Fruit fly (Drosophila melanogaster): Measurements from ENCODE around the gene Spn.

Spn gene

dm6 chr3L:2552844-2553839, 950 bp downstream of the Spn start:
- no peak for TF ChIP-seq lov (optimal IDR thresholded peaks at IDR 0.05)
- TF ChIP-seq lov (GFP tag; IDR thresholded peaks at IDR 0.05): no peak
- peak; percentile 26 for TF ChIP-seq Med (GFP tag)
- peak; percentile 24 for TF ChIP-seq CG15479 (GFP tag; optimal IDR thresholded peaks at IDR 0.05)
- TF ChIP-seq sens (GFP tag): peak; percentile 27
- TF ChIP-seq CG1832 (GFP tag; optimal IDR thresholded peaks at IDR 0.05): peak; percentile 64
- TF ChIP-seq sens-2 (GFP tag; IDR thresholded peaks at IDR 0.05): 0 out of 2 replicates have a peak, but pooled peaks have one; percentile 0
- no peak for TF ChIP-seq Nf-YB (GFP tag; optimal IDR thresholded peaks at IDR 0.05)
- peak in 1 of 2 experiments; percentile 60 for TF ChIP-seq bsh (GFP tag; optimal IDR thresholded peaks at IDR 0.05)
- peak; percentile 0 for TF ChIP-seq Deaf1 (tag; optimal IDR thresholded peaks at IDR 0.05)
- 0 out of 3 replicates have a peak, but pooled peaks have one; percentile 10 for TF ChIP-seq CG17361 (GFP tag; IDR thresholded peaks at IDR 0.05)
- peak; percentile 66 for TF ChIP-seq ewg (GFP tag; optimal IDR thresholded peaks at IDR 0.05)
- no peak for TF ChIP-seq eyg (GFP tag; optimal IDR thresholded peaks at IDR 0.05)
- no peak for TF ChIP-seq wdn (GFP tag; IDR thresholded peaks at IDR 0.05)
- 0 out of 2 replicates have a peak, but pooled peaks have one; percentile 4 for TF ChIP-seq wor (GFP tag; IDR thresholded peaks at IDR 0.05)
- peak; percentile 37; the same call in 1 of the 2 replicates for TF ChIP-seq seq (GFP tag; IDR thresholded peaks at IDR 0.05)
- peak; percentile 89 for TF ChIP-seq nerfin-1 (tag; optimal IDR thresholded peaks at IDR 0.05)
- no peak for TF ChIP-seq chif (GFP tag; optimal IDR thresholded peaks at IDR 0.05)
- TF ChIP-seq Trl (optimal IDR thresholded peaks at IDR 0.05): peak in 1 of 2 experiments; percentile 19
- TF ChIP-seq Trl (GFP tag; optimal IDR thresholded peaks at IDR 0.05): no peak
- TF ChIP-seq CG14860 (GFP tag; IDR thresholded peaks at IDR 0.05; ENCODE audit: partially characterized antibody): no peak
- TF ChIP-seq nom (GFP tag; optimal IDR thresholded peaks at IDR 0.05): peak; percentile 94
- TF ChIP-seq nau (GFP tag; optimal IDR thresholded peaks at IDR 0.05): no peak
- peak; percentile 79 for TF ChIP-seq Drgx (GFP tag; IDR thresholded peaks at IDR 0.05)

- TF ChIP-seq Atf3 (GFP tag; optimal IDR thresholded peaks at IDR 0.05) (peak; percentile 32), CG5180 (GFP tag; optimal IDR thresholded peaks at IDR 0.05) (peak; percentile 6), chif (GFP tag; optimal IDR thresholded peaks at IDR 0.05) (peak; percentile 49 to 76), lola (GFP tag; optimal IDR thresholded peaks at IDR 0.05) (peak in 1 of 3 experiments; percentile 77), fd64A (GFP tag; optimal IDR thresholded peaks at IDR 0.05) (peak; percentile 37), CG42726 (GFP tag; IDR thresholded peaks at IDR 0.05; ENCODE audit: partially characterized antibody) (no peak), CG12219 (GFP tag; optimal IDR thresholded peaks at IDR 0.05) (peak; percentile 59), unpg (GFP tag; optimal IDR thresholded peaks at IDR 0.05) (peak; percentile 76), sens (GFP tag) (peak; percentile 96), CrebB (tag; optimal IDR thresholded peaks at IDR 0.05) (peak; percentile 27), dysf (GFP tag; IDR thresholded peaks at IDR 0.05) (peak; percentile 61; the same call in 2 of the 3 replicates), Hr3 (GFP tag; optimal IDR thresholded peaks at IDR 0.05) (peak; percentile 53), Stat92E (GFP tag; optimal IDR thresholded peaks at IDR 0.05) (peak in 1 of 3 experiments; percentile 60), Nf-YB (GFP tag; optimal IDR thresholded peaks at IDR 0.05) (peak; percentile 46), Drgx (GFP tag; IDR thresholded peaks at IDR 0.05) (peak; percentile 76), CoRest (tag; optimal IDR thresholded peaks at IDR 0.05) (peak; percentile 65), CG10274 (GFP tag; optimal IDR thresholded peaks at IDR 0.05) (peak; percentile 40), CG1792 (GFP tag; optimal IDR thresholded peaks at IDR 0.05) (peak; percentile 38), chn (GFP tag; optimal IDR thresholded peaks at IDR 0.05) (peak; percentile 70), maf-S (GFP tag; optimal IDR thresholded peaks at IDR 0.05) (peak; percentile 20), so (GFP tag; IDR thresholded peaks at IDR 0.05) (peak; percentile 50; the same call in 1 of the 3 replicates), run (tag; optimal IDR thresholded peaks at IDR 0.05) (no peak), CG2678 (tag; optimal IDR thresholded peaks at IDR 0.05) (peak; percentile 74), CG1233 (GFP tag; optimal IDR thresholded peaks at IDR 0.05) (peak; percentile 9), Ptx1 (GFP tag; IDR thresholded peaks at IDR 0.05) (peak; percentile 63; the same call in 1 of the 2 replicates)
These were observed 1.8 kb downstream of the Spn start for dm6 chr3L:2552116-2552843.
